Fruit fly (Drosophila melanogaster): ENCODE measurements around the gene larp.

The larp gene

DNA sequence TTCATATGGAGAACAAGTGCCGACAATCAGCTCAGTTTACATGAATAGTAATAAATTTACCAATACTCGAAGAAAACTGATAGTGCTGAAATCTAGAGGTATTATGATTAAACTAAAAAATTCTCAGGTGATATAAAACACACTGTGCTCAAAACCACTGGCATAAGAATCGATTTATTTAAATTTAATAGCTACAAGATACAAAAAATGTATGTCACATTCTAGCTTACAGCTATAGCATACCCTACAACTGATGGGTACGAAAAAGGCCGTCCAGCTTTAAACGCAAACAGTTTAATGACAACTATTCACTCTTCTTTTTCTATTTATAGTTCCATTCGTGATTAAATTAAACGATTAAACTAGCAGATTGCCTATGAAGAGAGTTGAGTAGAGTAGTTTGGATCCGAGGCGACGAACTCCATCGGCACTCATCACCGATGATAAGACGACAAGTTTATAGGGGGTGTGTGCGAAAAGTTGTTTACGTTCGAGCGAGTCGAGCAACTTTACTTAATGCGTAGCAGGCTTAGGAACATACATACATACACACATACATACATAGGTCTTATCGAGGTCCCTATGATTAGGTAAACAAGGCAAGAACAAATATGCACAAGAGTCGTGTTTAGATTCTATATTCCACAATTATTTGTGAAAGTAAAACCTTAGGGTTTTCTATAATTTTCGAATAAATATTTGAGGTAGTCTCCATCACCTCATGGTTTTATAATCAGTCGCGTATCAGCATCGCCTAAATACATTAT, 7.3 kb downstream of the larp start (continued):
- TF ChIP-seq caup (GFP tag; optimal IDR thresholded peaks at IDR 0.05; ENCODE audit: severe bottlenecking) (peak; percentile 37), Dbx (GFP tag; IDR thresholded peaks at IDR 0.05) (peak; percentile 75; the same call in 2 of the 3 replicates), z (GFP tag; IDR thresholded peaks at IDR 0.05) (0 out of 3 replicates have a peak, but pooled peaks have one; percentile 62), CTCF (GFP tag; optimal IDR thresholded peaks at IDR 0.05) (no peak), ind (GFP tag; optimal IDR thresholded peaks at IDR 0.05) (peak; percentile 48), HmgD (GFP tag; optimal IDR thresholded peaks at IDR 0.05) (no peak), CG1024 (GFP tag; IDR thresholded peaks at IDR 0.05) (peak; percentile 53; the same call in 1 of the 2 replicates), h (optimal IDR thresholded peaks at IDR 0.05) (no peak), sisA (GFP tag; IDR thresholded peaks at IDR 0.05) (peak; percentile 57), CG12236 (GFP tag; optimal IDR thresholded peaks at IDR 0.05) (peak; percentile 81), pum (GFP tag; optimal IDR thresholded peaks at IDR 0.05) (peak; percentile 2), CG5245 (GFP tag; optimal IDR thresholded peaks at IDR 0.05) (peak; percentile 15), CG7556 (GFP tag; optimal IDR thresholded peaks at IDR 0.05) (peak; percentile 63), CG1647 (GFP tag; optimal IDR thresholded peaks at IDR 0.05) (no peak), BtbVII (GFP tag; optimal IDR thresholded peaks at IDR 0.05) (peak; percentile 71), CG17186 (GFP tag; optimal IDR thresholded peaks at IDR 0.05) (peak; percentile 21), esg (GFP tag; conservative IDR thresholded peaks at IDR 0.05) (peak; percentile 67), CG4328 (GFP tag; optimal IDR thresholded peaks at IDR 0.05) (peak; percentile 74), inv (GFP tag; IDR thresholded peaks at IDR 0.05; ENCODE audit: partially characterized antibody) (no peak), Vsx1 (GFP tag; optimal IDR thresholded peaks at IDR 0.05) (peak; percentile 75), schlank (tag; optimal IDR thresholded peaks at IDR 0.05) (peak; percentile 60), CG17568 (GFP tag; optimal IDR thresholded peaks at IDR 0.05) (peak; percentile 51), Oaz (GFP tag; IDR thresholded peaks at IDR 0.05) (peak; percentile 68), stc (GFP tag; IDR thresholded peaks at IDR 0.05) (peak; percentile 59), CG11560 (tag; IDR thresholded peaks at IDR 0.05) (peak; percentile 11), chif (GFP tag; optimal IDR thresholded peaks at IDR 0.05) (peak; percentile 64 to 75), CG7357 (GFP tag; IDR thresholded peaks at IDR 0.05) (peak; percentile 30; the same call in 1 of the 3 replicates), CG9215 (GFP tag; IDR thresholded peaks at IDR 0.05) (no peak; the same call in none of the 2 replicates), CG12155 (GFP tag; optimal IDR thresholded peaks at IDR 0.05) (peak; percentile 62), ara (GFP tag; IDR thresholded peaks at IDR 0.05) (peak; percentile 87), Eip74EF (GFP tag; optimal IDR thresholded peaks at IDR 0.05) (peak in 1 of 2 experiments; percentile 29), nau (GFP tag; optimal IDR thresholded peaks at IDR 0.05) (peak; percentile 76), cg (GFP tag; optimal IDR thresholded peaks at IDR 0.05) (peak; percentile 1), Bteb2 (GFP tag; optimal IDR thresholded peaks at IDR 0.05) (peak; percentile 68), trh (GFP tag; optimal IDR thresholded peaks at IDR 0.05) (peak; percentile 39), Drgx (GFP tag; IDR thresholded peaks at IDR 0.05) (peak; percentile 85), CG8478 (optimal IDR thresholded peaks at IDR 0.05) (no peak), CG14441 (GFP tag; IDR thresholded peaks at IDR 0.05) (peak; percentile 80), CG3065 (GFP tag; optimal IDR thresholded peaks at IDR 0.05) (no peak), CG12104 (GFP tag; optimal IDR thresholded peaks at IDR 0.05) (peak; percentile 64), CrebB (tag; optimal IDR thresholded peaks at IDR 0.05) (peak; percentile 67), sima (GFP tag; optimal IDR thresholded peaks at IDR 0.05) (peak; percentile 51), ash1 (GFP tag; optimal IDR thresholded peaks at IDR 0.05) (no peak), HLH4C (GFP tag; IDR thresholded peaks at IDR 0.05; ENCODE audit: partially characterized antibody) (no peak), peb (GFP tag; IDR thresholded peaks at IDR 0.05) (peak; percentile 53), scrt (GFP tag; optimal IDR thresholded peaks at IDR 0.05) (peak; percentile 24), CG2678 (tag; optimal IDR thresholded peaks at IDR 0.05) (peak; percentile 71), ranshi (GFP tag; IDR thresholded peaks at IDR 0.05) (peak; percentile 58), Jarid2 (GFP tag; optimal IDR thresholded peaks at IDR 0.05) (peak; percentile 35), CG16815 (GFP tag; optimal IDR thresholded peaks at IDR 0.05) (peak; percentile 38), dan (GFP tag; IDR thresholded peaks at IDR 0.05) (no peak)

Measured in whole organism, embryonic.